Worm (Caenorhabditis elegans): ENCODE data around the gene C05C8.1.

DNA sequence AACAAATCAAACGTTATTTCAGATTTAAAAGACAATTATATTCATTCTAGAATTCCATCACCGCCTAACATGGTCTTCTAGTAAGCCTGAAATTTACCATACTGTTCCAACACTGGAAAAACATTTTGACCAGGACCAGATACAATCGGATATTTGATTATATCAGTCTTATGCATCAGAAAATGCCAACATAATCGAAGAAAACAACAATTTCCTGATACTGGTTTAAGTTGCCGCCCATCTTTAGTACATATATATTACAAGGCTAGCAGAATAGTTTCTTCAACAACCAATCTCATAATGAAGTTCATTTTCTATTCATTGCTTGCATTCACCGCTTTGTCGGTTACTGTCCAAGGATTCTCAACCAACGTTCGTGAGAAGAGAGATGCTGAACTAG, 19.4 kb downstream of the C05C8.1 start, which contains the start of gene C13A2.12:
- TF ChIP-seq lin-39 (tag; optimal IDR thresholded peaks at IDR 0.05) (no peak), fkh-2 (tag; optimal IDR thresholded peaks at IDR 0.05) (no peak), ceh-82 (tag; optimal IDR thresholded peaks at IDR 0.05) (no peak), ama-1 (optimal IDR thresholded peaks at IDR 0.05) (no peak), elt-3 (tag; optimal IDR thresholded peaks at IDR 0.05) (no peak), lin-15B (tag; optimal IDR thresholded peaks at IDR 0.05) (no peak), pqm-1 (tag; optimal IDR thresholded peaks at IDR 0.05) (no peak), aly-2 (tag; optimal IDR thresholded peaks at IDR 0.05) (no peak)
